Fruit fly (Drosophila melanogaster) whole organism: Measurements from ENCODE around the gene CG13038.

Experiments
- CG8478 ChIP-seq: fragments of >200 bp; optimal IDR thresholded peaks from 2 replicates; lab custom pipeline; 2018; ENCODE audit warnings: inconsistent platforms
- Dll ChIP-seq: fragments of >200 bp; optimal IDR thresholded peaks from 2 replicates; lab custom pipeline; 2017
- EcR ChIP-seq, 2 experiments: fragments of >200 bp; optimal IDR thresholded peaks; 2 replicates each; lab custom pipeline; 2017; ENCODE audit warnings: missing biosample characterization in 2 of 2, missing genetic modification characterization in 2 of 2, missing genetic modification reagents in 2 of 2
- pan ChIP-seq: fragments of >200 bp; optimal IDR thresholded peaks from 2 replicates; lab custom pipeline; 2017
- psq ChIP-seq: fragments of >200 bp; optimal IDR thresholded peaks from 2 replicates; lab custom pipeline; 2017
- usp ChIP-seq: fragments of >200 bp; optimal IDR thresholded peaks from 2 replicates; lab custom pipeline; 2017; ENCODE audit warnings: missing biosample characterization, missing genetic modification characterization, mixed read lengths

- TF ChIP-seq psq (lab: Kevin White, UChicago) (no peak), usp (no peak), CG8478 (no peak), pan (lab: Kevin White, UChicago) (no peak), EcR (GFP tag; optimal IDR thresholded peaks at IDR 0.05; lab: Kevin White, UChicago) (no peak), Dll (lab: Kevin White, UChicago) (no peak)
Observed at dm6 chr3L:16346023-16346422, 18.3 kb upstream of the CG13038 start, which contains the start of gene CG33257.
